Fruit fly (Drosophila melanogaster) whole organism, embryonic: Measurements from ENCODE around the gene CG46467.

ENCODE experiments used
- ATbp ChIP-seq: fragments of 200-800 bp; sonication (Bioruptor generic); optimal IDR thresholded peaks from 2 replicates; lab custom pipeline; 2017; ENCODE audit warnings: missing biosample characterization, mild to moderate bottlenecking, missing genetic modification characterization, missing genetic modification reagents
- CG10321 ChIP-seq: fragments of 200-800 bp; sonication (Bioruptor generic); IDR thresholded peaks from 2 replicates; pipeline ENCODE4 v1.3.6; 2022; ENCODE audit warnings: missing biosample characterization, missing genetic modification characterization
- CG12071 ChIP-seq: fragments of 200-800 bp; sonication (Bioruptor generic); optimal IDR thresholded peaks from 3 replicates; lab custom pipeline; 2018; ENCODE audit warnings: missing biosample characterization, mild to moderate bottlenecking, missing genetic modification characterization
- CG12744 ChIP-seq: fragments of 200-800 bp; sonication (Bioruptor generic); optimal IDR thresholded peaks from 2 replicates; lab custom pipeline; 2016; ENCODE audit warnings: missing biosample characterization, missing genetic modification characterization
- CG12769 ChIP-seq: fragments of 200-800 bp; sonication (Bioruptor generic); optimal IDR thresholded peaks from 2 replicates; lab custom pipeline; 2019; ENCODE audit warnings: missing biosample characterization, mild to moderate bottlenecking, missing genetic modification characterization, moderate library complexity
- CG12942 ChIP-seq: fragments of 200-800 bp; sonication (Bioruptor generic); optimal IDR thresholded peaks from 3 replicates; lab custom pipeline; 2016; ENCODE audit warnings: missing biosample characterization, missing genetic modification characterization
- CG14014 ChIP-seq: fragments of 200-800 bp; sonication (Bioruptor generic); IDR thresholded peaks from 2 replicates; pipeline ENCODE4 v1.3.6; 2022; ENCODE audit warnings: missing biosample characterization, missing genetic modification characterization
- CG14860 ChIP-seq: fragments of 200-800 bp; sonication (Bioruptor generic); IDR thresholded peaks from 3 replicates; pipeline ENCODE4 v1.3.6; 2022; ENCODE audit warnings: missing biosample characterization, missing genetic modification characterization; ENCODE audit not compliant: partially characterized antibody
- CG1647 ChIP-seq: fragments of 200-800 bp; sonication (Bioruptor generic); optimal IDR thresholded peaks from 3 replicates; lab custom pipeline; 2016; ENCODE audit warnings: missing biosample characterization, missing genetic modification characterization
- CG16815 ChIP-seq: fragments of 200-800 bp; sonication (Bioruptor generic); optimal IDR thresholded peaks from 3 replicates; lab custom pipeline; 2017; ENCODE audit warnings: missing biosample characterization, mild to moderate bottlenecking, missing genetic modification characterization
- CG2199 ChIP-seq: fragments of 200-800 bp; sonication (Bioruptor generic); IDR thresholded peaks from 3 replicates; pipeline ENCODE4 v1.3.6; 2022; ENCODE audit warnings: missing biosample characterization, missing genetic modification characterization
- CG30403 ChIP-seq: fragments of 200-800 bp; sonication (Bioruptor generic); optimal IDR thresholded peaks from 3 replicates; lab custom pipeline; 2016; ENCODE audit warnings: missing biosample characterization, missing genetic modification characterization
- CG32767 ChIP-seq: fragments of 200-800 bp; sonication (Bioruptor generic); IDR thresholded peaks from 2 replicates; pipeline ENCODE4 v1.3.6; 2022; ENCODE audit warnings: missing biosample characterization, missing genetic modification characterization
- CG34422 ChIP-seq: fragments of 200-800 bp; sonication (Bioruptor generic); IDR thresholded peaks from 3 replicates; pipeline ENCODE4 v1.3.6; 2022; ENCODE audit warnings: missing biosample characterization, missing genetic modification characterization
- CG4820 ChIP-seq: fragments of 200-800 bp; sonication (Bioruptor generic); optimal IDR thresholded peaks from 3 replicates; lab custom pipeline; 2016; ENCODE audit warnings: missing biosample characterization, missing genetic modification characterization
- CG4854 ChIP-seq: fragments of 200-800 bp; sonication (Bioruptor generic); optimal IDR thresholded peaks from 2 replicates; lab custom pipeline; 2016; ENCODE audit warnings: missing biosample characterization, missing genetic modification characterization, inconsistent platforms
- CG6654 ChIP-seq: fragments of 200-800 bp; sonication (Bioruptor generic); optimal IDR thresholded peaks from 2 replicates; lab custom pipeline; 2017; ENCODE audit warnings: missing biosample characterization, mild to moderate bottlenecking, missing genetic modification characterization
- CG6683 ChIP-seq: fragments of 200-800 bp; sonication (Bioruptor generic); optimal IDR thresholded peaks from 2 replicates; lab custom pipeline; 2017; ENCODE audit warnings: missing biosample characterization, mild to moderate bottlenecking, missing genetic modification characterization, missing genetic modification reagents
- CG6813 ChIP-seq: fragments of 200-800 bp; sonication (Bioruptor generic); optimal IDR thresholded peaks from 2 replicates; lab custom pipeline; 2017; ENCODE audit warnings: missing biosample characterization, missing genetic modification characterization, mild to moderate bottlenecking, moderate library complexity, missing genetic modification reagents
- CG9609 ChIP-seq: fragments of 200-800 bp; sonication (Bioruptor generic); optimal IDR thresholded peaks from 3 replicates; lab custom pipeline; 2016; ENCODE audit warnings: missing biosample characterization, missing genetic modification characterization
- D19B ChIP-seq: fragments of 200-800 bp; sonication (Bioruptor generic); optimal IDR thresholded peaks from 2 replicates; lab custom pipeline; 2017; ENCODE audit warnings: missing biosample characterization, mild to moderate bottlenecking, missing genetic modification characterization
- Dfd ChIP-seq, 2 experiments: fragments of >200 bp; optimal IDR thresholded peaks; 2 replicates each; lab custom pipeline; 2017; ENCODE audit warnings: missing biosample characterization in 2 of 2, missing genetic modification characterization in 2 of 2
- Dll ChIP-seq: fragments of 200-800 bp; sonication (Bioruptor generic); IDR thresholded peaks from 4 replicates; pipeline ENCODE4 v1.3.6; 2022; ENCODE audit warnings: missing biosample characterization, missing genetic modification characterization; ENCODE audit not compliant: partially characterized antibody
- Doc3 ChIP-seq: fragments of 200-800 bp; sonication (Bioruptor generic); IDR thresholded peaks from 3 replicates; pipeline ENCODE4 v1.3.6; 2022; ENCODE audit warnings: missing biosample characterization, missing genetic modification characterization; ENCODE audit not compliant: partially characterized antibody
- HmgZ ChIP-seq: fragments of 200-800 bp; sonication (Bioruptor generic); optimal IDR thresholded peaks from 2 replicates; lab custom pipeline; 2018; ENCODE audit warnings: missing biosample characterization, mild to moderate bottlenecking, missing genetic modification characterization
- Jarid2 ChIP-seq: fragments of 200-800 bp; sonication (Bioruptor generic); optimal IDR thresholded peaks from 3 replicates; lab custom pipeline; 2017; ENCODE audit warnings: mild to moderate bottlenecking, missing biosample characterization, missing genetic modification reagents, missing genetic modification characterization
- Ravus ChIP-seq: fragments of 200-800 bp; sonication (Bioruptor generic); IDR thresholded peaks from 2 replicates; pipeline ENCODE4 v1.3.6; 2022; ENCODE audit warnings: missing biosample characterization, missing genetic modification characterization
- Rfx ChIP-seq: fragments of 200-800 bp; sonication (Bioruptor generic); IDR thresholded peaks from 2 replicates; pipeline ENCODE4 v1.3.6; 2022; ENCODE audit warnings: missing biosample characterization, missing genetic modification characterization
- Rx ChIP-seq: fragments of 200-800 bp; sonication (Bioruptor generic); IDR thresholded peaks from 2 replicates; pipeline ENCODE4 v1.3.6; 2022; ENCODE audit warnings: missing biosample characterization, missing genetic modification characterization
- Six4 ChIP-seq: fragments of 200-800 bp; sonication (Bioruptor generic); optimal IDR thresholded peaks from 2 replicates; lab custom pipeline; 2016; ENCODE audit warnings: missing biosample characterization, missing genetic modification characterization
- Sox102F ChIP-seq: fragments of 200-800 bp; sonication (Bioruptor generic); optimal IDR thresholded peaks from 2 replicates; lab custom pipeline; 2018; ENCODE audit warnings: missing biosample characterization, mild to moderate bottlenecking, missing genetic modification characterization, moderate library complexity
- Sry-β ChIP-seq: fragments of 200-800 bp; sonication (Bioruptor generic); optimal IDR thresholded peaks from 2 replicates; lab custom pipeline; 2018; ENCODE audit warnings: missing biosample characterization, mild to moderate bottlenecking, missing genetic modification characterization, moderate library complexity
- YL-1 ChIP-seq: fragments of 200-800 bp; sonication (Bioruptor generic); optimal IDR thresholded peaks from 3 replicates; lab custom pipeline; 2017; ENCODE audit warnings: missing biosample characterization, mild to moderate bottlenecking, missing genetic modification characterization
- ara ChIP-seq: fragments of 200-800 bp; sonication (Bioruptor generic); IDR thresholded peaks from 2 replicates; pipeline ENCODE4 v1.3.6; 2022; ENCODE audit warnings: missing biosample characterization, missing genetic modification characterization
- ash1 ChIP-seq: fragments of 200-800 bp; sonication (Bioruptor generic); optimal IDR thresholded peaks from 2 replicates; lab custom pipeline; 2018; ENCODE audit warnings: missing biosample characterization, mild to moderate bottlenecking, missing genetic modification characterization
- ato ChIP-seq: fragments of 200-800 bp; sonication (Bioruptor generic); IDR thresholded peaks from 2 replicates; pipeline ENCODE4 v1.3.6; 2022; ENCODE audit warnings: missing biosample characterization, missing genetic modification characterization; ENCODE audit not compliant: partially characterized antibody
- cato ChIP-seq: fragments of 200-800 bp; sonication (Bioruptor generic); optimal IDR thresholded peaks from 2 replicates; lab custom pipeline; 2016; ENCODE audit warnings: missing biosample characterization, missing genetic modification characterization, borderline replicate concordance
- chinmo ChIP-seq: fragments of 200-800 bp; sonication (Bioruptor generic); IDR thresholded peaks from 4 replicates; pipeline ENCODE4 v1.3.6; 2022; ENCODE audit warnings: missing biosample characterization, missing genetic modification characterization; ENCODE audit not compliant: partially characterized antibody
- chn ChIP-seq: fragments of 200-800 bp; sonication (Bioruptor generic); optimal IDR thresholded peaks from 2 replicates; lab custom pipeline; 2016; ENCODE audit warnings: missing biosample characterization, missing genetic modification characterization
- ftz-f1 ChIP-seq: fragments of 200-800 bp; sonication (Bioruptor generic); optimal IDR thresholded peaks from 2 replicates; lab custom pipeline; 2016; ENCODE audit warnings: missing biosample characterization, missing genetic modification characterization
- hb ChIP-seq: fragments of 200-800 bp; sonication (Bioruptor generic); IDR thresholded peaks from 3 replicates; pipeline ENCODE4 v1.3.6; 2022; ENCODE audit warnings: missing biosample characterization, missing genetic modification characterization; ENCODE audit not compliant: partially characterized antibody
- her ChIP-seq: fragments of 200-800 bp; sonication (Bioruptor generic); optimal IDR thresholded peaks from 2 replicates; lab custom pipeline; 2016; ENCODE audit warnings: missing biosample characterization, missing genetic modification characterization
- hkb ChIP-seq, 2 experiments: fragments of 200-800 bp in 1 of 2; fragments of >200 bp in 1 of 2; sonication (Bioruptor generic) in 1 of 2; IDR thresholded peaks in 1 of 2; optimal IDR thresholded peaks in 1 of 2; 2 replicates each; pipeline versions ENCODE4 v1.3.6 to Lab custom; 2017 to 2022; ENCODE audit warnings: missing biosample characterization in 1 of 2, missing genetic modification characterization in 1 of 2
- hth ChIP-seq: fragments of >200 bp; optimal IDR thresholded peaks from 2 replicates; lab custom pipeline; 2017; ENCODE audit warnings: inconsistent platforms
- lab ChIP-seq: fragments of 200-800 bp; sonication (Bioruptor generic); optimal IDR thresholded peaks from 3 replicates; lab custom pipeline; 2017; ENCODE audit warnings: missing biosample characterization, missing genetic modification characterization, mild to moderate bottlenecking, moderate library complexity, missing genetic modification reagents
- otp ChIP-seq: fragments of 200-800 bp; sonication (Bioruptor generic); IDR thresholded peaks from 3 replicates; pipeline ENCODE4, ENCODE4 v1.3.6; 2022; ENCODE audit warnings: missing biosample characterization, missing genetic modification characterization
- pb ChIP-seq: fragments of 200-800 bp; sonication (Bioruptor generic); optimal IDR thresholded peaks from 3 replicates; lab custom pipeline; 2016; ENCODE audit warnings: missing biosample characterization, missing genetic modification characterization
- sens ChIP-seq: fragments of 200-800 bp; sonication (Bioruptor generic); peaks from one replicate; lab custom pipeline; 2016; ENCODE audit warnings: missing biosample characterization, missing genetic modification characterization
- slp2 ChIP-seq: fragments of 200-800 bp; sonication (Bioruptor generic); optimal IDR thresholded peaks from 2 replicates; lab custom pipeline; 2016; ENCODE audit warnings: missing biosample characterization, missing genetic modification characterization

The CG46467 gene

dm6 chr3R:9884461-9885185, 10.1 kb downstream of the CG46467 start (continued):
- peak; percentile 56 for TF ChIP-seq HmgZ
- TF ChIP-seq chinmo, result peak; percentile 75; the same call in 1 of the 4 replicates
- no peak for TF ChIP-seq ato
- no peak for TF ChIP-seq cato (GFP tag; lab: Kevin White, UChicago)
- peak; percentile 32 for TF ChIP-seq CG12744 (GFP tag; lab: Kevin White, UChicago)
- no peak for TF ChIP-seq Doc3 (GFP tag; lab: Robert Waterston, UW)
- peak; percentile 56; the same call in 1 of the 2 replicates for TF ChIP-seq CG14014 (GFP tag; lab: Robert Waterston, UW)
- TF ChIP-seq otp (GFP tag; lab: Robert Waterston, UW), result peak; percentile 44; the same call in 1 of the 3 replicates
- TF ChIP-seq chn (GFP tag; lab: Kevin White, UChicago), result no peak
- TF ChIP-seq ara (GFP tag; lab: Robert Waterston, UW), result no peak
- no peak for TF ChIP-seq CG6683 (GFP tag; lab: Kevin White, UChicago)
- TF ChIP-seq hth (lab: Kevin White, UChicago), result no peak
- TF ChIP-seq CG4854, result no peak
- TF ChIP-seq CG12769, result peak; percentile 86
- TF ChIP-seq her, result peak; percentile 64
- TF ChIP-seq hb (GFP tag; lab: Robert Waterston, UW), result no peak
- TF ChIP-seq pb (GFP tag; lab: Kevin White, UChicago), result peak; percentile 7
- TF ChIP-seq hkb (optimal IDR thresholded peaks at IDR 0.05; lab: Kevin White, UChicago), result no peak
- peak; percentile 36; the same call in 1 of the 2 replicates for TF ChIP-seq hkb (GFP tag; IDR thresholded peaks at IDR 0.05; lab: Robert Waterston, UW)
- TF ChIP-seq Sry-β (GFP tag; lab: Kevin White, UChicago), result no peak
- TF ChIP-seq CG16815 (GFP tag; lab: Kevin White, UChicago), result peak; percentile 21
- peak; percentile 59 for TF ChIP-seq CG30403 (GFP tag; lab: Kevin White, UChicago)
- TF ChIP-seq CG1647 (GFP tag; lab: Kevin White, UChicago), result no peak
- no peak for TF ChIP-seq Dll (GFP tag; lab: Robert Waterston, UW)
- peak; percentile 66 for TF ChIP-seq ash1 (GFP tag; lab: Kevin White, UChicago)
- no peak for TF ChIP-seq slp2 (GFP tag; lab: Kevin White, UChicago)
- no peak for TF ChIP-seq Ravus
- no peak for TF ChIP-seq CG14860
- TF ChIP-seq Sox102F, result peak; percentile 59
- no peak for TF ChIP-seq CG10321
- TF ChIP-seq YL-1 (GFP tag; lab: Kevin White, UChicago), result no peak
- TF ChIP-seq Rx (GFP tag; lab: Robert Waterston, UW), result peak; percentile 62
- TF ChIP-seq CG32767 (GFP tag; lab: Robert Waterston, UW), result 0 out of 2 replicates have a peak, but pooled peaks have one; percentile 22
- no peak for TF ChIP-seq CG9609 (GFP tag; lab: Kevin White, UChicago)
- no peak for TF ChIP-seq CG4820
- TF ChIP-seq CG2199 (GFP tag; lab: Robert Waterston, UW), result 0 out of 3 replicates have a peak, but pooled peaks have one; percentile 65
- peak; percentile 21 for TF ChIP-seq CG12942 (GFP tag; lab: Kevin White, UChicago)
- peak; percentile 91 for TF ChIP-seq Rfx (GFP tag; lab: Robert Waterston, UW)
- TF ChIP-seq Dfd (GFP tag; optimal IDR thresholded peaks at IDR 0.05; lab: Kevin White, UChicago), result no peak
- peak; percentile 34 for TF ChIP-seq ftz-f1 (GFP tag; lab: Kevin White, UChicago)
- no peak for TF ChIP-seq Jarid2
- peak; percentile 6 for TF ChIP-seq CG6813 (GFP tag; lab: Kevin White, UChicago)
- peak; percentile 65 for TF ChIP-seq CG34422 (GFP tag; lab: Robert Waterston, UW)
- no peak for TF ChIP-seq Six4 (GFP tag; lab: Kevin White, UChicago)
- peak; percentile 35 for TF ChIP-seq ATbp (GFP tag; lab: Kevin White, UChicago)
- TF ChIP-seq lab (GFP tag; lab: Kevin White, UChicago), result peak; percentile 82
- no peak for TF ChIP-seq CG6654 (GFP tag; lab: Kevin White, UChicago)
- TF ChIP-seq sens, result no peak
- TF ChIP-seq D19B (GFP tag; lab: Kevin White, UChicago), result peak; percentile 14
- TF ChIP-seq CG12071 (GFP tag; lab: Kevin White, UChicago), result peak; percentile 44
